Worm (Caenorhabditis elegans) whole organism, midembryonic: ENCODE measurements around the gene fbxc-52.

ENCODE experiments used
- T22C8.4 ChIP-seq: fragments of 200-800 bp; sonication (Bioruptor generic); IDR thresholded peaks from 2 replicates; pipeline ENCODE4 v1.3.6; 2022; ENCODE audit warnings: missing genetic modification characterization, missing compliant biosample characterization
- cog-1 ChIP-seq: sonication (generic microtip); optimal IDR thresholded peaks from 2 replicates; lab custom pipeline; 2016; ENCODE audit warnings: missing genetic modification characterization, missing compliant biosample characterization
- flt-1 ChIP-seq: fragments of 200-800 bp; sonication (Bioruptor generic); IDR thresholded peaks from 2 replicates; pipeline ENCODE4 v1.3.6; 2022; ENCODE audit warnings: missing genetic modification characterization, missing compliant biosample characterization
- klf-2 ChIP-seq: fragments of 200-800 bp; sonication (Bioruptor generic); conservative IDR thresholded peaks from 2 replicates; pipeline ENCODE4 v1.3.6; 2022; ENCODE audit warnings: missing genetic modification reagents, missing genetic modification characterization, missing compliant biosample characterization
- med-1 ChIP-seq: sonication (generic microtip); optimal IDR thresholded peaks from 2 replicates; lab custom pipeline; 2017; ENCODE audit warnings: missing genetic modification characterization, mild to moderate bottlenecking, missing compliant biosample characterization, antibody characterized with exemption, missing genetic modification reagents; ENCODE audit not compliant: insufficient read depth
- ref-1 ChIP-seq: fragments of 200-800 bp; sonication (Bioruptor generic); conservative IDR thresholded peaks from 2 replicates; pipeline ENCODE4 v1.3.6; 2022; ENCODE audit warnings: missing genetic modification reagents, missing genetic modification characterization, missing compliant biosample characterization
- tab-1 ChIP-seq: fragments of 200-800 bp; sonication (Bioruptor generic); IDR thresholded peaks from 2 replicates; pipeline ENCODE4 v1.3.6; 2022; ENCODE audit warnings: missing genetic modification characterization, missing compliant biosample characterization
- ztf-23 ChIP-seq: fragments of 200-800 bp; sonication (Bioruptor generic); IDR thresholded peaks from 2 replicates; pipeline ENCODE4 v1.3.6; 2022; ENCODE audit warnings: missing genetic modification reagents, missing genetic modification characterization, missing compliant biosample characterization
- ztf-29 ChIP-seq: fragments of 200-800 bp; sonication (Bioruptor generic); IDR thresholded peaks from 2 replicates; pipeline ENCODE4 v1.3.6; 2022; ENCODE audit warnings: missing genetic modification reagents, missing genetic modification characterization, missing compliant biosample characterization

- TF ChIP-seq T22C8.4, result no peak
- TF ChIP-seq ztf-29 (GFP tag; lab: Robert Waterston, UW), result no peak
- TF ChIP-seq cog-1 (tag; lab: Kevin White, UChicago), result no peak
- no peak for TF ChIP-seq ref-1
- no peak for TF ChIP-seq flt-1 (GFP tag; lab: Robert Waterston, UW)
- TF ChIP-seq klf-2 (GFP tag; lab: Robert Waterston, UW), result no peak
- TF ChIP-seq ztf-23 (GFP tag; lab: Robert Waterston, UW), result no peak
- TF ChIP-seq med-1 (GFP tag; lab: Kevin White, UChicago), result no peak
- TF ChIP-seq tab-1 (GFP tag; lab: Robert Waterston, UW), result no peak
Observed at ce11 chrII:3701305-3701704, 15.8 kb upstream of the fbxc-52 start, which contains the start of gene srx-105.
